Fruit fly (Drosophila melanogaster): ENCODE results near the gene CG2211.

dm6 chr3L:1364368-1364767 is 29.2 kb upstream of the CG2211 start:
- no peak for TF ChIP-seq pan (optimal IDR thresholded peaks at IDR 0.05)
- TF ChIP-seq CG8478 (optimal IDR thresholded peaks at IDR 0.05): no peak
- TF ChIP-seq psq (optimal IDR thresholded peaks at IDR 0.05): no peak
- no peak for TF ChIP-seq EcR (GFP tag; optimal IDR thresholded peaks at IDR 0.05)
- TF ChIP-seq usp (GFP tag; optimal IDR thresholded peaks at IDR 0.05): no peak
- no peak for TF ChIP-seq Dll (optimal IDR thresholded peaks at IDR 0.05)

Measured in whole organism.